Fruit fly (Drosophila melanogaster) whole organism, adult: ENCODE measurements around the gene grnd.

ENCODE experiments used
- CG11617 ChIP-seq: fragments of 200-800 bp; sonication (Bioruptor generic); optimal IDR thresholded peaks from 2 replicates; lab custom pipeline; 2017; ENCODE audit warnings: mild to moderate bottlenecking, missing biosample characterization, missing genetic modification reagents, missing genetic modification characterization
- CG12768 ChIP-seq: fragments of 200-800 bp; sonication (Bioruptor generic); optimal IDR thresholded peaks from 2 replicates; lab custom pipeline; 2017; ENCODE audit warnings: missing biosample characterization, missing genetic modification characterization, mild to moderate bottlenecking, moderate library complexity, missing genetic modification reagents
- CG14711 ChIP-seq: fragments of 200-800 bp; sonication (Bioruptor generic); optimal IDR thresholded peaks from 2 replicates; lab custom pipeline; 2018; ENCODE audit warnings: missing biosample characterization, mild to moderate bottlenecking, missing genetic modification characterization, moderate library complexity
- CG1620 ChIP-seq: fragments of 200-800 bp; sonication (Bioruptor generic); optimal IDR thresholded peaks from 2 replicates; lab custom pipeline; 2016; ENCODE audit warnings: missing biosample characterization, missing genetic modification characterization
- CG33017 ChIP-seq: fragments of 200-800 bp; sonication (Bioruptor generic); optimal IDR thresholded peaks from 2 replicates; lab custom pipeline; 2018; ENCODE audit warnings: missing biosample characterization, mild to moderate bottlenecking, missing genetic modification characterization, moderate library complexity
- CG5204 ChIP-seq: fragments of 200-800 bp; sonication (Bioruptor generic); optimal IDR thresholded peaks from 2 replicates; lab custom pipeline; 2016; ENCODE audit warnings: missing biosample characterization, missing genetic modification characterization
- CG7045 ChIP-seq: fragments of 200-800 bp; sonication (Bioruptor generic); optimal IDR thresholded peaks from 2 replicates; lab custom pipeline; 2017; ENCODE audit warnings: missing biosample characterization, mild to moderate bottlenecking, missing genetic modification characterization
- CG7101 ChIP-seq: fragments of 200-800 bp; sonication (Bioruptor generic); optimal IDR thresholded peaks from 2 replicates; lab custom pipeline; 2018; ENCODE audit warnings: missing biosample characterization, mild to moderate bottlenecking, missing genetic modification characterization, moderate library complexity
- Clk ChIP-seq: fragments of 200-800 bp; sonication (Bioruptor generic); optimal IDR thresholded peaks from 2 replicates; lab custom pipeline; 2017; ENCODE audit warnings: missing biosample characterization, missing genetic modification characterization
- Crg-1 ChIP-seq: fragments of 200-800 bp; sonication (Bioruptor generic); optimal IDR thresholded peaks from 2 replicates; lab custom pipeline; 2016; ENCODE audit warnings: missing biosample characterization, missing genetic modification characterization
- Hr96 ChIP-seq: fragments of 200-800 bp; sonication (Bioruptor generic); optimal IDR thresholded peaks from 2 replicates; lab custom pipeline; 2016; ENCODE audit warnings: missing biosample characterization, missing genetic modification characterization
- Mnt ChIP-seq: fragments of 200-800 bp; sonication (Bioruptor generic); optimal IDR thresholded peaks from 2 replicates; lab custom pipeline; 2016; ENCODE audit warnings: missing biosample characterization, mild to moderate bottlenecking, missing genetic modification characterization
- bab1 ChIP-seq: fragments of 200-800 bp; sonication (Bioruptor generic); optimal IDR thresholded peaks from 3 replicates; lab custom pipeline; 2019; ENCODE audit warnings: missing biosample characterization, mild to moderate bottlenecking, missing genetic modification characterization, moderate library complexity
- cic ChIP-seq: fragments of 200-800 bp; sonication (Bioruptor generic); optimal IDR thresholded peaks from 2 replicates; lab custom pipeline; 2017; ENCODE audit warnings: missing biosample characterization, mild to moderate bottlenecking, missing genetic modification characterization, moderate library complexity
- cnc ChIP-seq, 2 experiments: fragments of >200 bp; optimal IDR thresholded peaks; 2 replicates each; lab custom pipeline; 2017
- kay ChIP-seq: fragments of 200-800 bp; sonication (Bioruptor generic); peaks from one replicate; lab custom pipeline; 2016; ENCODE audit warnings: missing biosample characterization, missing genetic modification characterization, borderline replicate concordance
- ovo ChIP-seq: fragments of 200-800 bp; sonication (Bioruptor generic); optimal IDR thresholded peaks from 2 replicates; lab custom pipeline; 2016; ENCODE audit warnings: missing biosample characterization, missing genetic modification characterization
- pad ChIP-seq: fragments of 200-800 bp; sonication (Bioruptor generic); optimal IDR thresholded peaks from 3 replicates; lab custom pipeline; 2017; ENCODE audit warnings: missing biosample characterization, missing genetic modification characterization, mild to moderate bottlenecking, moderate library complexity, missing genetic modification reagents
- tj ChIP-seq: fragments of 200-800 bp; sonication (Bioruptor generic); optimal IDR thresholded peaks from 3 replicates; lab custom pipeline; 2017; ENCODE audit warnings: missing biosample characterization, mild to moderate bottlenecking, missing genetic modification characterization, moderate library complexity
- toe ChIP-seq: fragments of 200-800 bp; sonication (Bioruptor generic); optimal IDR thresholded peaks from 2 replicates; lab custom pipeline; 2016; ENCODE audit warnings: missing biosample characterization, missing genetic modification characterization

Gene grnd

DNA sequence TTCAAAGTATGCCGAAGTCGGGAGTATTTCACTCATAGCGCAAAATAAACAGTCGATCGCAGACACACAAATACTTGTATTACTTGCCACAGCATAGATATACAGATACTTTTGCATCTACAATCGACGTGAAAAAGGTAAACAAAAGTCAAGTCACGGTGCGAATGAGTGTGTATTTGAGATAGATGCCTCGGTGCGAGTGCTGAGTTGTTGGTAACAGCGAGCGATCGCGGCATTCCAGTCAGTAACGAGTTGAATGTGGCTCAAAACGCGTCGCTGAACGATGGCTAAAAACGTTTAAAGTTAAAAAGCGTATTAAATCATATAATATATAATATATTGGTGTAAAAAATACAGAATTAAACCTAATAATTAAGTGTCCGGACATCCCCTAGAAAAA, at the start of gene grnd:
TSS of gene grnd (plus strand) at position 207 of the 400 bp plus-strand sequence.
- TF ChIP-seq kay (GFP tag; lab: Kevin White, UChicago) (peak; percentile 55), Clk (no peak), CG12768 (GFP tag; lab: Kevin White, UChicago) (peak; percentile 10), cnc (optimal IDR thresholded peaks at IDR 0.05; lab: Kevin White, UChicago) (peak in 1 of 2 experiments; percentile 9), pad (GFP tag; lab: Kevin White, UChicago) (no peak), tj (no peak), bab1 (GFP tag; lab: Kevin White, UChicago) (no peak), cic (GFP tag; lab: Kevin White, UChicago) (peak; percentile 56), CG7101 (tag; lab: Kevin White, UChicago) (no peak)

DNA sequence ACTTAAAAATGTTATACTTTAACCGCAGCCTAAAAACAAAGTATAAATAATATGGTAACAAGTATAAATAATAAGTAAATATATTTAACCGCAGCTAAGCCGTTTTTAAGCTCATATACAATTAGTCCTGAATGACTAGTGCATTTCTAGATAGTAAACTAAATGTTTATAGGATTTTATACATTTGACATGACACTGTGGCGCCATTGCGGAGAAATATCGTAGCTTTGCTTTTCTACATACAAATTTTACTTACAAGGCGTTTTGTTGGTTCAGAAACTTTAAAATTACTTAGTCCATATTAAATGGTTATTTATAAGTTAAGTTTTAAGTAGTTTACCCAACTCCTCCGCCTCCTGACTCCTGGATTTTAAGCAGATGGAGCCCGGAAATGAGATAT, 44.0 kb upstream of the grnd start:
- no peak for TF ChIP-seq CG14711 (tag; lab: Kevin White, UChicago)
- TF ChIP-seq ovo (GFP tag; lab: Kevin White, UChicago): peak; percentile 29
- no peak for TF ChIP-seq Clk
- TF ChIP-seq Hr96: no peak
- TF ChIP-seq CG5204 (GFP tag; lab: Kevin White, UChicago): peak; percentile 52
- peak; percentile 3 for TF ChIP-seq Crg-1 (GFP tag; lab: Kevin White, UChicago)
- TF ChIP-seq cic (GFP tag; lab: Kevin White, UChicago): no peak
- TF ChIP-seq CG12768 (GFP tag; lab: Kevin White, UChicago): no peak
- no peak for TF ChIP-seq bab1 (GFP tag; lab: Kevin White, UChicago)
- TF ChIP-seq CG7101 (tag; lab: Kevin White, UChicago): peak; percentile 30
- TF ChIP-seq toe (GFP tag; lab: Kevin White, UChicago): peak; percentile 4
- no peak for TF ChIP-seq CG11617 (GFP tag; lab: Kevin White, UChicago)
- TF ChIP-seq Mnt: no peak

DNA sequence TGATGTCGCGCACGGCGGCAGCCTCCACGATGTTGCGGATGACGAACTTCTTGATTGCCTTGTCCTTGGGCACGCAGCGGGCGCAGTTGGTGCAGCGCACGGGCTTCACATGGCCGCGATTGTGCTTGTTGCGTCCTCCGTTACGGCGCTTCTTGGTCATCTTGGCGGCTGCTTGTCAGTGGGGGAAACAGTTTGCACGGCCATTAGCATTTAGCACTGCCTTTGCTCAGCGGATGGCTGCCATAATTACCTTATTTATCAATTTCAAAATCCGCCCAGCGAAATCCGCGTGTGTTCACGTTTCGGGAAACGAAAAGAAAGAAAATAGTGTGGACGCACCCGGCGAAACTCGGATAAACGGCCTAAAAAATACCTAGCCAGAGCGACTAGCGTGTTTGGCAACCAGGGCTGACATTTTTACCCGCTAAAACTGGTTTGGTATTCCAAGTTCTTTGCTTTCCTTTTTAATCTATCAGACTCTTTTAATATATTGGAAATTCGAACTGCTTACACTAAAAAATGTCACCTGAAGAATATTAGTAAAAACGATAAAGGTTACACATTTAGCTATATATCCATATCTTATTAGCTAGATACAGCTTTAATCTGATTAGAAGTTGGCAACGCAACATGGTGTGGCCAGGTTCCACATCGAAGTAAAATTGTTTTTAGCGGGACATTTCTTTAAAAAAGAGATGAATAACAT, 42.2 kb upstream of the grnd start, which contains the start of gene RpS26:
TSS of gene RpS26 (minus strand) at position 375 of the 706 bp plus-strand sequence.
- peak; percentile 10 for TF ChIP-seq Clk
- TF ChIP-seq cic (GFP tag; lab: Kevin White, UChicago): peak; percentile 13
- peak; percentile 74 for TF ChIP-seq bab1 (GFP tag; lab: Kevin White, UChicago)
- TF ChIP-seq CG7045 (GFP tag; lab: Kevin White, UChicago): peak; percentile 55
- TF ChIP-seq toe (GFP tag; lab: Kevin White, UChicago): no peak
- no peak for TF ChIP-seq cnc (optimal IDR thresholded peaks at IDR 0.05; lab: Kevin White, UChicago)
- no peak for TF ChIP-seq CG12768 (GFP tag; lab: Kevin White, UChicago)
- TF ChIP-seq CG7101 (tag; lab: Kevin White, UChicago): peak; percentile 49
- peak; percentile 18 for TF ChIP-seq Crg-1 (GFP tag; lab: Kevin White, UChicago)
- no peak for TF ChIP-seq kay (GFP tag; lab: Kevin White, UChicago)
- peak; percentile 79 for TF ChIP-seq Mnt
- TF ChIP-seq CG33017 (tag; lab: Kevin White, UChicago): peak; percentile 1
- TF ChIP-seq tj: peak; percentile 28
- TF ChIP-seq ovo (GFP tag; lab: Kevin White, UChicago): no peak
- TF ChIP-seq CG14711 (tag; lab: Kevin White, UChicago): peak; percentile 28
- TF ChIP-seq CG1620 (GFP tag; lab: Kevin White, UChicago): peak; percentile 70
- TF ChIP-seq CG11617 (GFP tag; lab: Kevin White, UChicago): peak; percentile 68
- no peak for TF ChIP-seq Hr96
- TF ChIP-seq CG5204 (GFP tag; lab: Kevin White, UChicago): no peak
- TF ChIP-seq pad (GFP tag; lab: Kevin White, UChicago): peak; percentile 48

DNA sequence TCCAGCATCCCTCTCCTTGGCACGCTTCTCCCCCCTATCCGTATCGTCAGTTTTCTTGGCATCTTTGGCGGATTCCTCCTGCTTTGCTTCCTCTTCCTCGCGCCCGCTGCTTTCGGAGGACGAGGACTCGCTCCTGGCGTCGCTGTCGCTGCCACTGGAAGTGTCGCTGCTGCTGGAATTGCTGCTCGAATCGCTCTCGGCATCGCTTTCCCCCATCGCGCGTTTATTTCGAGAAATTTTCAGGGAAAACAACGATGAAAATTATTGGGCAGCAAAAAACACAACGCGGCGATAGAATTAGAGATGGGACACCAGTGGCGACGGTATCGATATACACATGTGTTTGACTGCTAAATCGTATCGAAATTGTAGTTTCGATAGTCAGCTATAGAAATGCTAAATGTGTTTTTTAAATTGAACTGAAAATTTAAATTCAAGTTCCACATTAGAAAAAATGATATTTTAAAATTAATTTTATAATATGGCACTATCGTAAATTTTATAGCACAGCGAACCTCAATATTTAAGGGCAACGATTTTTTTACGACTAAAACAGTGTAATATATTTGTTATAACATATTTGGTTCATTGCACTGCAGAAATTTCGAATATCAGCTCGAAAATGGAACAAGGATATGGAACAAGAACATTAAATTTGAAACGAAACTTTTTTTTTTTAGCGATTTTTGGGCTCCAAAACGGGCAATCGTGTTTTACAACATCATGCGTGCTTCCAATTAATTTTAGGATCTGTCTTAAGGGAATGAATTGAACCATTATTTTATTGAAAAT, 36.4 kb upstream of the grnd start, which contains the start of gene ncm:
TSS of gene ncm (minus strand) at position 319 of the 792 bp plus-strand sequence.
- TF ChIP-seq Mnt: peak; percentile 40
- no peak for TF ChIP-seq Crg-1 (GFP tag; lab: Kevin White, UChicago)
- TF ChIP-seq ovo (GFP tag; lab: Kevin White, UChicago): no peak

DNA sequence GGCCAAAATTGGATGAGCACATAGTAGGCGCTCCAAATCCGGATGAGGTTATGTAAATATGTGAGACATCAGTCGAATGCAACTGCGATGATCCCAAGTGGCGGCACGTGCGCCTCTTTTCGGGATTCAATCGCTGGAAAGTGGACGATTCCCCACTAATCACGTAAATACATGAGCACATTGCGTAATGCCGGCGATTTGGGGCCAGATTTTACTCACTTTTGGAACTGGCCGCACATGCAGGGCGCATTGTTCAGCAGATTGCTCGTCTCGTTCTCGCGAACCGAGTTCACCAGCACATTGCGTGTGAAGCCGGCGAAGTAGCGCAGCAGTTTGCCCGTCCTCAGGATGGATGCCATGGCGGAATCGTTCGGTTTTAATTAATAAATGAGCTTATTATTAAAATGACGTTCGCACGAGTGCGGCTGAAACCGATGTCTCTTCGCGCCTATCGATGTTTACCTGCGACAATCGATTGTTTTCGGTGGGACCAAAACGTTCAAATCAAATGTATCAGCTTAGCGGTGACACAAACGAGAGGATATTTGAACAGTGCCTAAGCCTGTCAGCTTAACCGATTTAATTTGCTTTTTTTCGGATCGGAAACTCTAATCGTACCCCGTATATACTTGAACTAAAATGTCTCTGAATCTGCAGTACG, 31.0 kb upstream of the grnd start, which contains the start of the genes bsf and Ntf-2r:
TSS of gene bsf (minus strand) at position 460 of the 661 bp plus-strand sequence.
TSS of gene Ntf-2r (plus strand) at position 522 of the 661 bp plus-strand sequence.
- TF ChIP-seq kay (GFP tag; lab: Kevin White, UChicago) (no peak), cic (GFP tag; lab: Kevin White, UChicago) (peak; percentile 8), Crg-1 (GFP tag; lab: Kevin White, UChicago) (peak; percentile 2), Mnt (peak; percentile 55)
